Fruit fly (Drosophila melanogaster): ENCODE data around the gene Cyp4s3.

The Cyp4s3 gene

DNA sequence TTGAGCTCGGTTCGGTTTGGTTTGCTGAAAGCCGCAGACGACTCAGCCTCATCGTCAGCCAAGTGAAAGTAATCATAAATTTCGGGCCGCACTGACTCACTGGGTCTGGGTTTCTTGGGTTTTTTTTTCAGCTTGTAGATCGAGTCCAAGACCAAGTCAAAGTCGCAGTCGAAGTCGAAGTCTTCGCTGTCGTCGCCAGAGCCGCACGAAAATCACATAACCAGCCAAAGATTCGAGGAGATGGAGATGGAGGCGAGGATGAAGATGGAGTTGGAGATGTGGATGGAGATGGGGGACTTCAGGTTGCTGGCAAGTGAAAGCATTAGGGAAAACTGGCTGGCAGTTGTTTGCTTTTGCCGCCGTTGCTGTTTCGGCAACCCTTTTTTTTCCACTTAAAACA, 30.7 kb upstream of the Cyp4s3 start:
- TF ChIP-seq CG6854 (GFP tag; optimal IDR thresholded peaks at IDR 0.05) (no peak), Blimp-1 (GFP tag; optimal IDR thresholded peaks at IDR 0.05) (peak; percentile 45)

DNA sequence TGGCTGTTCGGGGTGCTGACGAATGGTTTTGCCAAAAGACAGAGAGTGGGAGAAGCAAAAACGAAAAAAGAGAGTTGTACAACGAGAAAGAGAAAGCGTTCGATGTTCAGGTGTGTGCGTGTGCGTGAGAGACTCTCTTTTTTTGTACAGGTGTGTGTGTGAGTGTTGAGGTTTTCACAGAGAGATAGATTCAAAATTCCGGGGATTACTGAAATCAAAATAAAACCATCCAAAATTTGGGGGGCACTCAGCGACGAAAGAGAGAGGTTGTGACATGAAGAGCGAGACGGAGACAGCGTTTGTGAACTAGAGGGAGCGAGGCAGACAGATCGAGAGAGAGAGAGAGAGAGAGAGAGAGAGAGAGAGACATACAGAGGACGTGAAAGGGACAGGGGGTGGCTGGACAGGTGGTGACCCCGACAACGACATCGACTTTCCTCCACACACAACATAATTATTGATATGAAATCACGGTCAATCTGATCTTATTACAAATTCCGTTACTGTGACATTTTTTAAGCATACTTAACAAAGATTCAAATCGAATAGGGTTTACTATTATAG, 27.0 kb upstream of the Cyp4s3 start:
- peak; percentile 2 for TF ChIP-seq Eip78C (GFP tag)
- no peak for TF ChIP-seq CG3919 (GFP tag; optimal IDR thresholded peaks at IDR 0.05)
- no peak for TF ChIP-seq CG6276 (GFP tag; optimal IDR thresholded peaks at IDR 0.05)
- no peak for TF ChIP-seq Sox15 (GFP tag; optimal IDR thresholded peaks at IDR 0.05)
- TF ChIP-seq CG8319 (GFP tag; optimal IDR thresholded peaks at IDR 0.05): peak; percentile 71

- TF ChIP-seq dac (GFP tag; optimal IDR thresholded peaks at IDR 0.05) (no peak), fkh (GFP tag; optimal IDR thresholded peaks at IDR 0.05) (no peak), ss (GFP tag; optimal IDR thresholded peaks at IDR 0.05) (peak; percentile 12 to 62), Hr38 (GFP tag; optimal IDR thresholded peaks at IDR 0.05) (no peak), Sox15 (GFP tag; optimal IDR thresholded peaks at IDR 0.05) (peak; percentile 2), CG16779 (tag; optimal IDR thresholded peaks at IDR 0.05) (no peak), pdm3 (GFP tag; optimal IDR thresholded peaks at IDR 0.05) (peak; percentile 50), eg (GFP tag; IDR thresholded peaks at IDR 0.05) (peak; percentile 71), Met (GFP tag; optimal IDR thresholded peaks at IDR 0.05) (peak; percentile 57), CG31627 (GFP tag; optimal IDR thresholded peaks at IDR 0.05) (peak; percentile 36), CG6792 (GFP tag; optimal IDR thresholded peaks at IDR 0.05) (no peak), esn (GFP tag; optimal IDR thresholded peaks at IDR 0.05) (peak; percentile 63), CG6163 (GFP tag; IDR thresholded peaks at IDR 0.05) (peak; percentile 72), CG8632 (GFP tag; optimal IDR thresholded peaks at IDR 0.05) (peak; percentile 38), CG9139 (GFP tag; optimal IDR thresholded peaks at IDR 0.05) (peak; percentile 10), salr (GFP tag; optimal IDR thresholded peaks at IDR 0.05) (no peak), CG3032 (tag; optimal IDR thresholded peaks at IDR 0.05) (peak; percentile 32), Sox102F (GFP tag; optimal IDR thresholded peaks at IDR 0.05) (peak; percentile 57), vri (GFP tag; optimal IDR thresholded peaks at IDR 0.05) (peak; percentile 47), Eip78C (GFP tag) (peak; percentile 85), Hr4 (GFP tag; optimal IDR thresholded peaks at IDR 0.05) (no peak), CG6854 (GFP tag; optimal IDR thresholded peaks at IDR 0.05) (peak; percentile 77), fd59A (GFP tag; optimal IDR thresholded peaks at IDR 0.05) (no peak), CG11294 (GFP tag; IDR thresholded peaks at IDR 0.05) (no peak), CG34406 (GFP tag; optimal IDR thresholded peaks at IDR 0.05) (no peak), Lpt (GFP tag; optimal IDR thresholded peaks at IDR 0.05) (no peak), Ets96B (tag; optimal IDR thresholded peaks at IDR 0.05) (no peak), CG4318 (GFP tag; optimal IDR thresholded peaks at IDR 0.05) (no peak), CG1621 (tag; optimal IDR thresholded peaks at IDR 0.05) (peak; percentile 9), Smox (GFP tag; optimal IDR thresholded peaks at IDR 0.05) (peak; percentile 26), Sox14 (GFP tag; optimal IDR thresholded peaks at IDR 0.05) (peak; percentile 3), lz (GFP tag; optimal IDR thresholded peaks at IDR 0.05) (peak; percentile 54), CG10669 (GFP tag; optimal IDR thresholded peaks at IDR 0.05) (no peak), topi (GFP tag; optimal IDR thresholded peaks at IDR 0.05) (peak; percentile 55), CG3919 (GFP tag; optimal IDR thresholded peaks at IDR 0.05) (peak; percentile 60), CG11762 (GFP tag; optimal IDR thresholded peaks at IDR 0.05; ENCODE audit: insufficient read depth) (no peak), CG32006 (GFP tag; optimal IDR thresholded peaks at IDR 0.05) (peak; percentile 32), dsx (GFP tag; optimal IDR thresholded peaks at IDR 0.05; ENCODE audit: poor library complexity, severe bottlenecking) (no peak), acj6 (GFP tag; optimal IDR thresholded peaks at IDR 0.05) (peak; percentile 27), CG6276 (GFP tag; optimal IDR thresholded peaks at IDR 0.05) (no peak), CG15336 (GFP tag; IDR thresholded peaks at IDR 0.05) (no peak), CG11902 (GFP tag; optimal IDR thresholded peaks at IDR 0.05) (no peak), Blimp-1 (GFP tag; optimal IDR thresholded peaks at IDR 0.05) (no peak)
These were observed 22.9 kb upstream of the Cyp4s3 start, which contains the start of gene RpL37-1 for dm6 chrX:15138994-15139863. RpL37-1 (minus strand) TSS chrX:15139367.
